Worm (Caenorhabditis elegans): Measurements from ENCODE around the gene F15H10.9.
A peak's percentile ranks its signal among the peaks of the same experiment; 100 is the strongest.

Gene F15H10.9

ce11 chrV:10398431-10398830, 16.1 kb downstream of the F15H10.9 start, which contains the start of gene ugt-2:
ugt-2 (plus strand) TSS chrV:10398801.
- TF ChIP-seq dve-1 (tag; optimal IDR thresholded peaks at IDR 0.05; ENCODE audit: insufficient read depth) (peak; percentile 15), hlh-30 (tag; optimal IDR thresholded peaks at IDR 0.05; ENCODE audit: insufficient read depth) (peak; percentile 2), nhr-28 (tag; optimal IDR thresholded peaks at IDR 0.05) (peak; percentile 68), daf-16 (GFP tag; optimal IDR thresholded peaks at IDR 0.05) (no peak), daf-16 (tag; optimal IDR thresholded peaks at IDR 0.05) (peak; percentile 39), unc-62 (GFP tag; optimal IDR thresholded peaks at IDR 0.05 in 1 of 2) (peak in 1 of 2 experiments; percentile 89), unc-62 (tag; optimal IDR thresholded peaks at IDR 0.05) (no peak), nhr-77 (tag; optimal IDR thresholded peaks at IDR 0.05) (peak; percentile 33), daf-19 (GFP tag; conservative IDR thresholded peaks at IDR 0.05) (no peak), gei-8 (GFP tag; optimal IDR thresholded peaks at IDR 0.05) (no peak), dmd-6 (GFP tag; IDR thresholded peaks at IDR 0.05) (peak; percentile 63), mxl-2 (GFP tag; conservative IDR thresholded peaks at IDR 0.05) (no peak), pqm-1 (tag; optimal IDR thresholded peaks at IDR 0.05) (peak; percentile 74)

ce11 chrV:10395173-10395766, 19.2 kb downstream of the F15H10.9 start, which contains the start of the genes col-151 and ugt-1:
col-151 (minus strand) TSS chrV:10395223.
ugt-1 (plus strand) TSS chrV:10395663.
- TF ChIP-seq pqm-1 (tag; optimal IDR thresholded peaks at IDR 0.05) (peak; percentile 67), nhr-76 (tag; optimal IDR thresholded peaks at IDR 0.05) (no peak), hlh-11 (tag; optimal IDR thresholded peaks at IDR 0.05) (peak; percentile 15), daf-16 (GFP tag; optimal IDR thresholded peaks at IDR 0.05) (no peak), daf-16 (tag; optimal IDR thresholded peaks at IDR 0.05) (peak; percentile 41), egl-43 (GFP tag; IDR thresholded peaks at IDR 0.05) (no peak), dmd-6 (GFP tag; IDR thresholded peaks at IDR 0.05) (peak; percentile 46), dve-1 (tag; optimal IDR thresholded peaks at IDR 0.05; ENCODE audit: insufficient read depth) (peak; percentile 34), nhr-28 (tag; optimal IDR thresholded peaks at IDR 0.05) (peak; percentile 63), unc-130 (GFP tag; optimal IDR thresholded peaks at IDR 0.05) (no peak)

ce11 chrV:10393708-10394107, 20.8 kb downstream of the F15H10.9 start:
- no peak for TF ChIP-seq T26A8.4 (GFP tag; IDR thresholded peaks at IDR 0.05)
- peak; percentile 87; the same call in 1 of the 2 replicates for TF ChIP-seq set-16 (GFP tag; IDR thresholded peaks at IDR 0.05)
- no peak for TF ChIP-seq daf-19 (GFP tag; conservative IDR thresholded peaks at IDR 0.05)
- no peak for TF ChIP-seq madf-5 (GFP tag; IDR thresholded peaks at IDR 0.05)

- TF ChIP-seq nhr-11 (tag; optimal IDR thresholded peaks at IDR 0.05) = no peak
- no peak for TF ChIP-seq dmd-6 (GFP tag; IDR thresholded peaks at IDR 0.05)
- peak in 1 of 2 experiments; percentile 56 for TF ChIP-seq unc-62 (GFP tag; optimal IDR thresholded peaks at IDR 0.05 in 1 of 2)
- no peak for TF ChIP-seq unc-62 (tag; optimal IDR thresholded peaks at IDR 0.05)
- TF ChIP-seq mxl-3 (GFP tag; optimal IDR thresholded peaks at IDR 0.05) = peak; percentile 12
- TF ChIP-seq gei-8 (GFP tag; optimal IDR thresholded peaks at IDR 0.05) = no peak
- no peak for TF ChIP-seq ceh-62 (tag; optimal IDR thresholded peaks at IDR 0.05)
- TF ChIP-seq nhr-28 (tag; optimal IDR thresholded peaks at IDR 0.05) = peak; percentile 88
These were observed 26.2 kb downstream of the F15H10.9 start, which contains the start of gene AC3.5 for ce11 chrV:10388318-10388717. AC3.5 (plus strand) TSS chrV:10388527.

ce11 chrV:10387412-10387811, 27.1 kb downstream of the F15H10.9 start:
- TF ChIP-seq mes-2 (tag; optimal IDR thresholded peaks at IDR 0.05; ENCODE audit: poor library complexity, severe bottlenecking) = no peak
- peak in 1 of 2 experiments; percentile 2 for TF ChIP-seq unc-62 (GFP tag; optimal IDR thresholded peaks at IDR 0.05 in 1 of 2)
- no peak for TF ChIP-seq unc-62 (tag; optimal IDR thresholded peaks at IDR 0.05)
- peak; percentile 31 for TF ChIP-seq nhr-28 (tag; optimal IDR thresholded peaks at IDR 0.05)

- TF ChIP-seq tra-1 (GFP tag; IDR thresholded peaks at IDR 0.05) (no peak), dmd-6 (GFP tag; IDR thresholded peaks at IDR 0.05) (no peak), hlh-30 (tag; optimal IDR thresholded peaks at IDR 0.05; ENCODE audit: insufficient read depth) (no peak), F10B5.3 (tag; optimal IDR thresholded peaks at IDR 0.05) (no peak), F26F4.8 (GFP tag; conservative IDR thresholded peaks at IDR 0.05) (no peak), nhr-111 (GFP tag; optimal IDR thresholded peaks at IDR 0.05) (no peak), pqm-1 (tag; optimal IDR thresholded peaks at IDR 0.05) (no peak), lin-13 (GFP tag; optimal IDR thresholded peaks at IDR 0.05) (no peak), unc-62 (GFP tag; optimal IDR thresholded peaks at IDR 0.05 in 1 of 2) (no peak), unc-62 (tag; optimal IDR thresholded peaks at IDR 0.05) (no peak), lin-15B (tag; optimal IDR thresholded peaks at IDR 0.05) (no peak), Y48G9A.11 (GFP tag; IDR thresholded peaks at IDR 0.05) (no peak), ceh-44 (GFP tag; IDR thresholded peaks at IDR 0.05) (no peak), nhr-76 (tag; optimal IDR thresholded peaks at IDR 0.05) (no peak), arid-1 (GFP tag; conservative IDR thresholded peaks at IDR 0.05) (no peak), daf-12 (tag; optimal IDR thresholded peaks at IDR 0.05) (no peak), nhr-28 (tag; optimal IDR thresholded peaks at IDR 0.05) (no peak)
These were observed 30.6 kb downstream of the F15H10.9 start, which contains the start of gene spe-10 for ce11 chrV:10383950-10384349. spe-10 (plus strand) TSS chrV:10384250.
